Fruit fly (Drosophila melanogaster): Measurements from ENCODE around the gene CG15478.
A peak's percentile ranks its signal among the peaks of the same experiment; 100 is the strongest.

CG15478 gene

dm6 chrX:7737156-7737771 is 19.5 kb upstream of the CG15478 start (continued):
- TF ChIP-seq disco-r (GFP tag; optimal IDR thresholded peaks at IDR 0.05), result no peak
- TF ChIP-seq zen (tag; optimal IDR thresholded peaks at IDR 0.05), result no peak
- TF ChIP-seq zf30C (GFP tag; optimal IDR thresholded peaks at IDR 0.05), result no peak
- TF ChIP-seq CG2129 (GFP tag; IDR thresholded peaks at IDR 0.05; ENCODE audit: partially characterized antibody), result no peak
- no peak for TF ChIP-seq abd-A (tag; optimal IDR thresholded peaks at IDR 0.05)
- TF ChIP-seq fd64A (GFP tag; optimal IDR thresholded peaks at IDR 0.05), result no peak
- no peak for TF ChIP-seq HmgD (GFP tag; optimal IDR thresholded peaks at IDR 0.05)
- no peak for TF ChIP-seq CG8290 (GFP tag; optimal IDR thresholded peaks at IDR 0.05)
- TF ChIP-seq CG8290 (tag; optimal IDR thresholded peaks at IDR 0.05), result peak in 1 of 2 experiments; percentile 58
- TF ChIP-seq Oli (tag; optimal IDR thresholded peaks at IDR 0.05), result no peak
- TF ChIP-seq nmo (GFP tag; optimal IDR thresholded peaks at IDR 0.05), result peak; percentile 11
- no peak for TF ChIP-seq Dad (GFP tag; optimal IDR thresholded peaks at IDR 0.05)
- TF ChIP-seq Mes4 (GFP tag; optimal IDR thresholded peaks at IDR 0.05), result no peak
- TF ChIP-seq NK7.1 (GFP tag; optimal IDR thresholded peaks at IDR 0.05), result no peak
- no peak for TF ChIP-seq CG8089 (GFP tag; optimal IDR thresholded peaks at IDR 0.05)
- no peak for TF ChIP-seq Lpt (GFP tag; optimal IDR thresholded peaks at IDR 0.05)
- no peak for TF ChIP-seq HLHmδ (GFP tag; optimal IDR thresholded peaks at IDR 0.05)
- no peak for TF ChIP-seq ems (GFP tag; optimal IDR thresholded peaks at IDR 0.05)
- peak; percentile 38 for TF ChIP-seq Elba2 (GFP tag; optimal IDR thresholded peaks at IDR 0.05)
- no peak for TF ChIP-seq Xrp1 (GFP tag; IDR thresholded peaks at IDR 0.05)
- no peak for TF ChIP-seq CG10274 (GFP tag; optimal IDR thresholded peaks at IDR 0.05)
- 0 out of 3 replicates have a peak, but pooled peaks have one; percentile 24 for TF ChIP-seq CG34224 (GFP tag; IDR thresholded peaks at IDR 0.05; ENCODE audit: partially characterized antibody)
- no peak for TF ChIP-seq CG1024 (GFP tag; IDR thresholded peaks at IDR 0.05)
- TF ChIP-seq mld (GFP tag; IDR thresholded peaks at IDR 0.05; ENCODE audit: partially characterized antibody), result no peak
- peak; percentile 44 for TF ChIP-seq Sin3A (optimal IDR thresholded peaks at IDR 0.05)
- TF ChIP-seq Antp (GFP tag; optimal IDR thresholded peaks at IDR 0.05), result no peak
- TF ChIP-seq CG31441 (GFP tag; IDR thresholded peaks at IDR 0.05), result no peak
- TF ChIP-seq tll (GFP tag; optimal IDR thresholded peaks at IDR 0.05), result no peak
- peak; percentile 95 for TF ChIP-seq E2f2 (GFP tag; IDR thresholded peaks at IDR 0.05)
- peak; percentile 18 for TF ChIP-seq CG17186 (GFP tag; optimal IDR thresholded peaks at IDR 0.05)
- no peak for TF ChIP-seq wek (GFP tag; optimal IDR thresholded peaks at IDR 0.05)
- no peak for TF ChIP-seq CG8478 (optimal IDR thresholded peaks at IDR 0.05)
- TF ChIP-seq CG1832 (GFP tag; optimal IDR thresholded peaks at IDR 0.05), result no peak
- TF ChIP-seq gfzf (GFP tag; optimal IDR thresholded peaks at IDR 0.05), result peak; percentile 94
- no peak for TF ChIP-seq CG15479 (GFP tag; optimal IDR thresholded peaks at IDR 0.05)
- no peak for TF ChIP-seq CG9817 (tag; optimal IDR thresholded peaks at IDR 0.05)
- no peak for TF ChIP-seq sd (tag; optimal IDR thresholded peaks at IDR 0.05)
- no peak for TF ChIP-seq Rx (GFP tag; IDR thresholded peaks at IDR 0.05)
- TF ChIP-seq CG7271 (tag; optimal IDR thresholded peaks at IDR 0.05), result no peak
- no peak for TF ChIP-seq Hr39 (optimal IDR thresholded peaks at IDR 0.05)
- no peak for TF ChIP-seq sim (GFP tag; IDR thresholded peaks at IDR 0.05)
- TF ChIP-seq CG7786 (GFP tag; optimal IDR thresholded peaks at IDR 0.05), result no peak
- no peak for TF ChIP-seq CG1647 (GFP tag; optimal IDR thresholded peaks at IDR 0.05)
- no peak for TF ChIP-seq CG11093 (GFP tag; IDR thresholded peaks at IDR 0.05)
- TF ChIP-seq cas (GFP tag; IDR thresholded peaks at IDR 0.05), result no peak
- peak; percentile 88 for TF ChIP-seq stwl (tag; optimal IDR thresholded peaks at IDR 0.05)
- TF ChIP-seq phol (tag; optimal IDR thresholded peaks at IDR 0.05), result peak; percentile 50
- TF ChIP-seq pfk (GFP tag; optimal IDR thresholded peaks at IDR 0.05), result no peak
- TF ChIP-seq CG7556 (GFP tag; optimal IDR thresholded peaks at IDR 0.05), result no peak
- no peak for TF ChIP-seq da (GFP tag; optimal IDR thresholded peaks at IDR 0.05)
- TF ChIP-seq grau (tag; optimal IDR thresholded peaks at IDR 0.05), result peak; percentile 1
- no peak for TF ChIP-seq CG13894 (tag; optimal IDR thresholded peaks at IDR 0.05)

Measured in whole organism, embryonic.